Worm (Caenorhabditis elegans): ENCODE data around the gene F09D12.2.
"Not testable (repeated sequence)": the region's sequence is repeated elsewhere in the genome, so short reads cannot be mapped to it uniquely, and the experiment has no call there.

Gene F09D12.2

DNA sequence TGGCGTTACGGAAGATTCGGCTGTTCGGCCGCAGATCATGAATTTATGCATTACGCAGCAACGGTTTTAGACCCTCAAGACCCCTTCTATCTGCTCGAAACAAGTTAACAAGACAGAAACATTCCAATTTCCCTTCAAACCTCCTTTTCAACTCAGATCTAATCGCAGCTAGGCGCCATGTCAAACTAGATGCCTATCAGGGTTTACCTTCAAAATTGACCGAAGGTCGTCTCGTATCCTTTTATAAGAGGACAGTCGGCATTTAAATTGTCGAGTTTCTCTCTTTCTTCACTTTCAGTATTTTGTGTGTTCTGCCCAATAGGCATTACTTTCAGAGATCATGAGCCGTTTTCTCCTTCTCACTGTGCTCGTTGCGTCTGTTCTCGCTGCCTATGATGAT, 6.0 kb downstream of the F09D12.2 start, which contains the start of gene grd-13:
Gene grd-13, plus strand, starts transcription at position 291 of the 400 bp plus-strand sequence.
- no peak for TF ChIP-seq drap-1 (GFP tag; optimal IDR thresholded peaks at IDR 0.05)
- TF ChIP-seq pha-4 (tag; optimal IDR thresholded peaks at IDR 0.05): no peak
- no peak for TF ChIP-seq nhr-2 (tag; optimal IDR thresholded peaks at IDR 0.05)
- no peak for TF ChIP-seq M03D4.4 (tag; optimal IDR thresholded peaks at IDR 0.05)
- no peak for TF ChIP-seq tbx-8 (GFP tag; optimal IDR thresholded peaks at IDR 0.05)
- TF ChIP-seq sptf-1 (tag; optimal IDR thresholded peaks at IDR 0.05): no peak
- TF ChIP-seq nhr-237 (tag; optimal IDR thresholded peaks at IDR 0.05): no peak
- TF ChIP-seq elt-1 (tag; optimal IDR thresholded peaks at IDR 0.05; ENCODE audit: borderline replicate concordance, insufficient read depth): no peak

- TF ChIP-seq mab-5 (tag; optimal IDR thresholded peaks at IDR 0.05): no peak
- no peak for TF ChIP-seq sptf-1 (tag; optimal IDR thresholded peaks at IDR 0.05)
- TF ChIP-seq ceh-83 (GFP tag; optimal IDR thresholded peaks at IDR 0.05): no peak
- no peak for TF ChIP-seq blmp-1 (tag; optimal IDR thresholded peaks at IDR 0.05)
- TF ChIP-seq flh-1 (GFP tag; optimal IDR thresholded peaks at IDR 0.05): no peak
- TF ChIP-seq bed-3 (GFP tag; optimal IDR thresholded peaks at IDR 0.05): no peak
- no peak for TF ChIP-seq ces-1 (GFP tag; optimal IDR thresholded peaks at IDR 0.05)
- no peak for TF ChIP-seq unc-39 (tag; optimal IDR thresholded peaks at IDR 0.05)
- TF ChIP-seq mls-2 (tag; optimal IDR thresholded peaks at IDR 0.05): no peak
- TF ChIP-seq lin-13 (tag; optimal IDR thresholded peaks at IDR 0.05): no peak
- TF ChIP-seq mep-1 (tag; optimal IDR thresholded peaks at IDR 0.05): no peak
- TF ChIP-seq hlh-1 (tag; optimal IDR thresholded peaks at IDR 0.05): no peak
- no peak for TF ChIP-seq ztf-11 (tag; optimal IDR thresholded peaks at IDR 0.05)
- no peak for TF ChIP-seq nhr-76 (tag; optimal IDR thresholded peaks at IDR 0.05)
- no peak for TF ChIP-seq unc-120 (tag; optimal IDR thresholded peaks at IDR 0.05; ENCODE audit: poor library complexity, severe bottlenecking)
- no peak for TF ChIP-seq unc-62 (GFP tag; optimal IDR thresholded peaks at IDR 0.05)
Observed at ce11 chrIV:3436021-3436420, 8.0 kb downstream of the F09D12.2 start, which contains the start of gene srz-32. TSS of gene srz-32 (plus strand) at chrIV:3436321.

DNA sequence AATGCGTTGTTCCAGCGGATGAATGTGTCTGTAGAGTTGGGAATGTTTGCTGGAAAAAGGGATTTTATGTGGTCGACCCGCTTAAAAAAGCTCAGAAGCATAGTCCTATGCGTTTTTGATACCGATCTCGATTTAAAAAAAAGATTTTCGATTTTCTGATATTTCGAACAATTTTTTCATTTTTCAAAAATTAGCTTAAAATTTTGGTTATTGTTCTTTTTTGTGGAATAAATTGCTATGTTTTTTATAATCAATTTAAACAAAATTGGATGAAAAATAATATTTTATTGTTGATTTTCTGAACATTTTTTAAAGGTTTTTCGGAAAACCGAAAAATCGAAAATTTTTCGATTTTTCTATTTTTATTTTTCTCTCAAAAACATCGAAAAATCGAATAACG, 10.6 kb downstream of the F09D12.2 start, which contains the start of gene C04C3.7:
Gene C04C3.7, minus strand, starts transcription at position 101 of the 400 bp plus-strand sequence.
- TF ChIP-seq ztf-11 (tag; optimal IDR thresholded peaks at IDR 0.05); flh-1 (GFP tag; optimal IDR thresholded peaks at IDR 0.05); ces-1 (GFP tag; optimal IDR thresholded peaks at IDR 0.05): not testable (repeated sequence)

ce11 chrIV:3428434-3428950, 15.5 kb downstream of the F09D12.2 start, which contains the start of the genes C04C3.9 and srz-60:
TSS of gene C04C3.9 (minus strand) at chrIV:3428534.
TSS of gene srz-60 (plus strand) at chrIV:3428900.
- TF ChIP-seq sem-2 (GFP tag; optimal IDR thresholded peaks at IDR 0.05) (no peak), mls-2 (tag; optimal IDR thresholded peaks at IDR 0.05) (no peak), lin-13 (tag; optimal IDR thresholded peaks at IDR 0.05) (no peak)

DNA sequence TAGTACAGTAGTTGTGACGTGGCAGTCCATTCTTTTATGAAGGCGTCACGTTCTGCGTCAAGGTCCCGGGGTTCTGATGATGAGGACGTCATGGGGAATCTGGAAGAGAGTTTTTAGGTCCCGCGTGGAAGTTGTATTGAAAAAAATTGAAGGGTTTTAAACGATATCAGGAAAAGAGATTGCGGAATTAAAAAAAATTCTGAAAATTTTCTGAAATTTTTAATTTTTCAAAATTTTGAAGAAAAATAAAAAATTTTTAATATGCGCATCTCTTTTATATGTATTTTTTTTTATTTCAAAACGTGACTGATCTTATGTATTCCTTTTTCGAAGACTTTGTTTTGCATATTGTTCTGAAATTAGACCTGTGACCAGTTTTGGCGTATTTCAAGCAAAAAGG, 21.5 kb downstream of the F09D12.2 start, which contains the start of gene C04C3.6:
Gene C04C3.6, minus strand, starts transcription at position 101 of the 400 bp plus-strand sequence.
- TF ChIP-seq lin-32 (GFP tag; optimal IDR thresholded peaks at IDR 0.05) (no peak), unc-120 (tag; optimal IDR thresholded peaks at IDR 0.05; ENCODE audit: poor library complexity, severe bottlenecking) (no peak), mab-5 (tag; optimal IDR thresholded peaks at IDR 0.05) (no peak), M03D4.4 (tag; optimal IDR thresholded peaks at IDR 0.05) (no peak), ceh-39 (tag; optimal IDR thresholded peaks at IDR 0.05) (no peak), sptf-1 (tag; optimal IDR thresholded peaks at IDR 0.05) (no peak), snpc-4 (tag; optimal IDR thresholded peaks at IDR 0.05) (no peak), mls-2 (tag; optimal IDR thresholded peaks at IDR 0.05) (no peak), pha-4 (tag; optimal IDR thresholded peaks at IDR 0.05) (no peak), lin-13 (tag; optimal IDR thresholded peaks at IDR 0.05) (no peak), blmp-1 (tag; optimal IDR thresholded peaks at IDR 0.05) (no peak), flh-1 (GFP tag; optimal IDR thresholded peaks at IDR 0.05) (no peak), elt-1 (tag; optimal IDR thresholded peaks at IDR 0.05; ENCODE audit: borderline replicate concordance, insufficient read depth) (no peak), nhr-237 (tag; optimal IDR thresholded peaks at IDR 0.05) (no peak), tbx-8 (GFP tag; optimal IDR thresholded peaks at IDR 0.05) (no peak)

DNA sequence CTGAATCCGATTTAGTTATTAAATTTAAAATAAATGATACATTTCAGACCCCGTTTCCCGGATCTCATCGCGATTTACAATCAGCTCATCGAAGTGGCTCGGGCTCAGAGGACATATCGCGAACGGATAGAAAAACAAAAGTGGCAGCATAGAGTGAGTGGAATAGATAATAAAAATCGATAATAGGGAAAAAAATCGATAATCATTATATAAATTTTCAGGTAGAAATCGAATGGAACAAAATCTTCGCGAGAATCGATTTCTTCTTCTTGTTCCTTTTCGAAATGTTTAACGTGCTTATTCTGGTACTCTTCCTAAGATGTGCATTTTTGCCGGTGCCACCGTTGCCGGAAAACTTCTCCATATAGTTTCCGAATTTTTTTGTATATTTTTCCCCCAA, 25.3 kb downstream of the F09D12.2 start:
- TF ChIP-seq sem-2 (GFP tag; optimal IDR thresholded peaks at IDR 0.05): no peak
- no peak for TF ChIP-seq mab-5 (tag; optimal IDR thresholded peaks at IDR 0.05)
- no peak for TF ChIP-seq nhr-28 (tag; optimal IDR thresholded peaks at IDR 0.05)
- no peak for TF ChIP-seq ces-1 (GFP tag; optimal IDR thresholded peaks at IDR 0.05)
- no peak for TF ChIP-seq ceh-39 (tag; optimal IDR thresholded peaks at IDR 0.05)
- TF ChIP-seq cnd-1 (tag; optimal IDR thresholded peaks at IDR 0.05): no peak
- TF ChIP-seq bed-3 (GFP tag; optimal IDR thresholded peaks at IDR 0.05): no peak
- TF ChIP-seq drap-1 (GFP tag; optimal IDR thresholded peaks at IDR 0.05): no peak

All from whole organism, mixed stage, embryonic.